Fruit fly (Drosophila melanogaster): ENCODE results near the gene JMJD6.
A peak's percentile ranks its signal among the peaks of the same experiment; 100 is the strongest.

JMJD6 gene

dm6 chr3R:22365660-22366195, 3.6 kb upstream of the JMJD6 start, which contains the start of gene CG5382:
Gene CG5382 (minus strand): TSS chr3R:22365983.
- peak; percentile 97 for TF ChIP-seq Vsx2 (GFP tag; optimal IDR thresholded peaks at IDR 0.05; ENCODE audit: partially characterized antibody)
- TF ChIP-seq usp (GFP tag; optimal IDR thresholded peaks at IDR 0.05), result no peak
- TF ChIP-seq Hnf4 (GFP tag; optimal IDR thresholded peaks at IDR 0.05), result no peak
- no peak for TF ChIP-seq tai (GFP tag; optimal IDR thresholded peaks at IDR 0.05)
- no peak for TF ChIP-seq br (GFP tag; optimal IDR thresholded peaks at IDR 0.05)
- peak; percentile 48 for TF ChIP-seq Myc (optimal IDR thresholded peaks at IDR 0.05)
- TF ChIP-seq Dif (GFP tag; optimal IDR thresholded peaks at IDR 0.05; ENCODE audit: partially characterized antibody), result peak; percentile 85
- TF ChIP-seq sage (GFP tag; optimal IDR thresholded peaks at IDR 0.05), result peak; percentile 39
- TF ChIP-seq Dfd (GFP tag; optimal IDR thresholded peaks at IDR 0.05), result no peak
- TF ChIP-seq dl (GFP tag; optimal IDR thresholded peaks at IDR 0.05; ENCODE audit: insufficient read depth in 1 of 2, partially characterized antibody in 2 of 2), result no peak
- TF ChIP-seq jim (GFP tag; optimal IDR thresholded peaks at IDR 0.05), result no peak
- no peak for TF ChIP-seq h (GFP tag; optimal IDR thresholded peaks at IDR 0.05)
- no peak for TF ChIP-seq Rel (GFP tag; optimal IDR thresholded peaks at IDR 0.05)
- TF ChIP-seq Rel (tag; optimal IDR thresholded peaks at IDR 0.05), result no peak
- TF ChIP-seq Abd-B (GFP tag; optimal IDR thresholded peaks at IDR 0.05), result no peak
- no peak for TF ChIP-seq Jra (GFP tag; optimal IDR thresholded peaks at IDR 0.05)

- TF ChIP-seq dsf (GFP tag; optimal IDR thresholded peaks at IDR 0.05; ENCODE audit: borderline replicate concordance) (no peak), Rel (GFP tag; optimal IDR thresholded peaks at IDR 0.05) (peak; percentile 46), Rel (tag; optimal IDR thresholded peaks at IDR 0.05) (peak; percentile 24), psq (GFP tag; optimal IDR thresholded peaks at IDR 0.05) (peak; percentile 72), CG32264 (GFP tag; optimal IDR thresholded peaks at IDR 0.05) (peak; percentile 23), dl (GFP tag; optimal IDR thresholded peaks at IDR 0.05; ENCODE audit: insufficient read depth in 1 of 2, partially characterized antibody in 2 of 2) (no peak), CrebA (GFP tag; optimal IDR thresholded peaks at IDR 0.05; ENCODE audit: borderline replicate concordance) (no peak), h (GFP tag; optimal IDR thresholded peaks at IDR 0.05) (peak; percentile 92), Vsx2 (GFP tag; optimal IDR thresholded peaks at IDR 0.05; ENCODE audit: partially characterized antibody) (no peak), dmrt93B (GFP tag; optimal IDR thresholded peaks at IDR 0.05) (peak; percentile 15), Hnf4 (GFP tag; optimal IDR thresholded peaks at IDR 0.05) (peak; percentile 77), brk (GFP tag; optimal IDR thresholded peaks at IDR 0.05) (peak; percentile 85), ey (GFP tag; optimal IDR thresholded peaks at IDR 0.05) (peak; percentile 89), sage (GFP tag; optimal IDR thresholded peaks at IDR 0.05) (peak; percentile 60), GATAd (GFP tag; optimal IDR thresholded peaks at IDR 0.05) (no peak), br (GFP tag; optimal IDR thresholded peaks at IDR 0.05) (peak; percentile 79), Hr83 (GFP tag; optimal IDR thresholded peaks at IDR 0.05; ENCODE audit: poor library complexity, severe bottlenecking) (no peak), Myc (optimal IDR thresholded peaks at IDR 0.05) (no peak), usp (GFP tag; optimal IDR thresholded peaks at IDR 0.05) (no peak), HLH106 (tag; optimal IDR thresholded peaks at IDR 0.05) (peak; percentile 61), Mio (GFP tag; optimal IDR thresholded peaks at IDR 0.05) (peak; percentile 63), OdsH (GFP tag; optimal IDR thresholded peaks at IDR 0.05) (peak; percentile 92), Hr78 (GFP tag; optimal IDR thresholded peaks at IDR 0.05) (no peak), Dif (GFP tag; optimal IDR thresholded peaks at IDR 0.05; ENCODE audit: partially characterized antibody) (no peak), pan (optimal IDR thresholded peaks at IDR 0.05) (no peak), lola (GFP tag; optimal IDR thresholded peaks at IDR 0.05) (no peak), sv (GFP tag; optimal IDR thresholded peaks at IDR 0.05) (peak; percentile 47), rgr (GFP tag; optimal IDR thresholded peaks at IDR 0.05) (peak; percentile 94), Sp1 (GFP tag; optimal IDR thresholded peaks at IDR 0.05) (peak; percentile 50), Jra (GFP tag; optimal IDR thresholded peaks at IDR 0.05) (peak; percentile 68), foxo (GFP tag; optimal IDR thresholded peaks at IDR 0.05) (peak in 1 of 2 experiments; percentile 85), jim (GFP tag; optimal IDR thresholded peaks at IDR 0.05) (no peak), Dfd (GFP tag; optimal IDR thresholded peaks at IDR 0.05) (no peak), CG9705 (GFP tag; optimal IDR thresholded peaks at IDR 0.05) (no peak), tai (GFP tag; optimal IDR thresholded peaks at IDR 0.05) (no peak), N (GFP tag; optimal IDR thresholded peaks at IDR 0.05) (no peak), woc (GFP tag; optimal IDR thresholded peaks at IDR 0.05) (peak; percentile 27), fru (GFP tag; optimal IDR thresholded peaks at IDR 0.05) (peak; percentile 80), Abd-B (GFP tag; optimal IDR thresholded peaks at IDR 0.05) (no peak)
Observed at dm6 chr3R:22358810-22359209, 3.4 kb downstream of the JMJD6 start.

All from whole organism, wandering third instar larva.